Worm (Caenorhabditis elegans): ENCODE results near the gene C55A1.6.

The C55A1.6 gene

DNA sequence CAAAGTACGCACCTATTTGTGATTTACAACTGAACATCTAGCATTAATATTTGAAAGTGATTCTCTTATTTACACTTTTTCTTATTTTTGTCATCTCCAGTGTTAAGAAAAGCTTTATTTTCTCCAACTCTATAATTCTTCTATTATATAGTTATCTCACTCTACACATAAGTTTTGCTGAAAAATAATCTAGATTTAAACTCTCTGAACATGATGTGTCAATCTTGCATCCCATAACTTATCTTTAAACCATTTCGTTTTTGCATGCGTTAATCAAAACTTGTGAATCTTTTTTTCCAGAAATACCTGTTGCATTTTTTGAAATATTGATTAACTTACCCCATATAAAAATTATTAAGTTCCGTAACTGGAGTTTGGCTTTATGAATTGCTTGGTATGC, 42.1 kb downstream of the C55A1.6 start, which contains the start of gene nhr-268:
nhr-268 (plus strand) TSS at position 301 of the 400 bp plus-strand sequence.
- no peak for TF ChIP-seq lin-11 (tag; optimal IDR thresholded peaks at IDR 0.05)
- TF ChIP-seq lsy-2 (tag; optimal IDR thresholded peaks at IDR 0.05): no peak
- no peak for TF ChIP-seq C34F6.9 (tag; optimal IDR thresholded peaks at IDR 0.05)
- no peak for TF ChIP-seq unc-55 (GFP tag; optimal IDR thresholded peaks at IDR 0.05)
- TF ChIP-seq R02D3.7 (tag; optimal IDR thresholded peaks at IDR 0.05): no peak
- TF ChIP-seq ZK546.5 (tag; optimal IDR thresholded peaks at IDR 0.05): no peak
- TF ChIP-seq dmd-4 (tag; optimal IDR thresholded peaks at IDR 0.05): no peak
- no peak for TF ChIP-seq nhr-129 (tag; optimal IDR thresholded peaks at IDR 0.05)
- no peak for TF ChIP-seq nhr-23 (tag; optimal IDR thresholded peaks at IDR 0.05)
- no peak for TF ChIP-seq mdl-1 (tag; optimal IDR thresholded peaks at IDR 0.05)
- TF ChIP-seq alr-1 (tag; optimal IDR thresholded peaks at IDR 0.05): no peak
- TF ChIP-seq snpc-4 (tag; optimal IDR thresholded peaks at IDR 0.05): no peak

DNA sequence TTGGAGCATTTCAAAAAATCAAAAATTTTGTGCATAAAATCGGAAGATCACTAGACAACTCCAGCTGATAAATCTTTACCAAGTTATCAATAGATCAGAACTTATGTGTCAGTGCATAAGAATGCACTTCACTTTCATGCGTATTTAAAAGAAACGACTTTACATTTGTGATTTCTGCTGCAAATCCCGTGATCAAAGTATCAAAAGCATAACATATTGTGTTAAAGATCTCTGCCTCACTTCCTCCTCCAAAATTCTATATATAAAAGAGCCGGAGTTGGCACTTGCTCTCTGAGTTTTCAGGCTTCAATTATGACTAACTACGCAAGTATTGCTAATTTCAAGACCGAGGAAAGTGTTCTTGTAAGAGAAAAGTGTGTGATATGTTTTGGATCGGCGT, 45.8 kb downstream of the C55A1.6 start, which contains the start of gene nhr-198:
nhr-198 (plus strand) TSS at position 313 of the 400 bp plus-strand sequence.
- TF ChIP-seq unc-39 (tag; optimal IDR thresholded peaks at IDR 0.05) (no peak), nhr-25 (tag; optimal IDR thresholded peaks at IDR 0.05) (no peak), F13H6.1 (tag; optimal IDR thresholded peaks at IDR 0.05) (no peak), R02D3.7 (tag; optimal IDR thresholded peaks at IDR 0.05) (no peak), C34F6.9 (tag; optimal IDR thresholded peaks at IDR 0.05) (no peak), nhr-12 (tag; optimal IDR thresholded peaks at IDR 0.05) (no peak), fos-1 (tag; optimal IDR thresholded peaks at IDR 0.05) (no peak), nhr-6 (tag; optimal IDR thresholded peaks at IDR 0.05) (no peak), sma-3 (GFP tag; optimal IDR thresholded peaks at IDR 0.05) (no peak), nhr-10 (tag; optimal IDR thresholded peaks at IDR 0.05) (no peak), sem-4 (tag; optimal IDR thresholded peaks at IDR 0.05) (no peak)

DNA sequence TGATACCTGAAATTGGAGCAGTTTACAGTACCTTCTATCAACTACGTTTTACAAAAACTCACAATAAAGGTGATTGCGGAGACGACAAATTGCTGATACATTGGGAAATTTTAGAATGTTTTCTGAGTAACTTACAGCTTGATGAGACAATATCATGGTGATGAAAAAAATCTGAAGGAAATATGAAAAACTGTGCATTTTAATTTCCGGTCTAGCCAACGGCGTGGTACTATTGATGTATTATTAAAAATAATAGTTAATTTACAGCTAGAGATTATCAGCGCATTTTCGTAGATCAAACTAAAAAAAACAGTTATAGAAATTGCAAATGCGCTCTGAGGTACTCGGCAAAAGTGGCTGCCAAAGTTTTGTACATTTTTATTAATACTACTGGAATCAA, 50.3 kb downstream of the C55A1.6 start, which contains the start of gene srx-29:
srx-29 (minus strand) TSS at position 101 of the 400 bp plus-strand sequence.
- TF ChIP-seq fos-1 (tag; optimal IDR thresholded peaks at IDR 0.05) (no peak), elt-3 (tag; optimal IDR thresholded peaks at IDR 0.05) (no peak), sma-9 (GFP tag; optimal IDR thresholded peaks at IDR 0.05) (no peak), sma-9 (tag; optimal IDR thresholded peaks at IDR 0.05) (no peak), nhr-6 (tag; optimal IDR thresholded peaks at IDR 0.05) (no peak), ceh-82 (tag; optimal IDR thresholded peaks at IDR 0.05) (no peak), lsy-2 (tag; optimal IDR thresholded peaks at IDR 0.05) (no peak), dmd-4 (tag; optimal IDR thresholded peaks at IDR 0.05) (no peak), blmp-1 (tag; optimal IDR thresholded peaks at IDR 0.05; ENCODE audit: insufficient read depth) (no peak), C34F6.9 (tag; optimal IDR thresholded peaks at IDR 0.05) (no peak), gmeb-1 (tag; optimal IDR thresholded peaks at IDR 0.05) (no peak), F13H6.1 (tag; optimal IDR thresholded peaks at IDR 0.05) (no peak), nhr-23 (tag; optimal IDR thresholded peaks at IDR 0.05) (no peak), snpc-4 (tag; optimal IDR thresholded peaks at IDR 0.05) (no peak), unc-39 (tag; optimal IDR thresholded peaks at IDR 0.05) (no peak), zag-1 (tag; optimal IDR thresholded peaks at IDR 0.05) (no peak), ceh-16 (tag; optimal IDR thresholded peaks at IDR 0.05) (no peak), lin-39 (tag; optimal IDR thresholded peaks at IDR 0.05) (no peak), mbf-1 (tag; optimal IDR thresholded peaks at IDR 0.05) (no peak)

All from whole organism, L2 larva.